Worm (Caenorhabditis elegans) whole organism, midembryonic: Measurements from ENCODE around the gene dars-2.

Source experiments
- T22C8.4 ChIP-seq: fragments of 200-800 bp; sonication (Bioruptor generic); IDR thresholded peaks from 2 replicates; pipeline ENCODE4 v1.3.6; 2022; ENCODE audit warnings: missing genetic modification characterization, missing compliant biosample characterization
- cog-1 ChIP-seq: sonication (generic microtip); optimal IDR thresholded peaks from 2 replicates; lab custom pipeline; 2016; ENCODE audit warnings: missing genetic modification characterization, missing compliant biosample characterization
- flt-1 ChIP-seq: fragments of 200-800 bp; sonication (Bioruptor generic); IDR thresholded peaks from 2 replicates; pipeline ENCODE4 v1.3.6; 2022; ENCODE audit warnings: missing genetic modification characterization, missing compliant biosample characterization
- klf-2 ChIP-seq: fragments of 200-800 bp; sonication (Bioruptor generic); conservative IDR thresholded peaks from 2 replicates; pipeline ENCODE4 v1.3.6; 2022; ENCODE audit warnings: missing genetic modification reagents, missing genetic modification characterization, missing compliant biosample characterization
- med-1 ChIP-seq: sonication (generic microtip); optimal IDR thresholded peaks from 2 replicates; lab custom pipeline; 2017; ENCODE audit warnings: missing genetic modification characterization, mild to moderate bottlenecking, missing compliant biosample characterization, antibody characterized with exemption, missing genetic modification reagents; ENCODE audit not compliant: insufficient read depth
- ref-1 ChIP-seq: fragments of 200-800 bp; sonication (Bioruptor generic); conservative IDR thresholded peaks from 2 replicates; pipeline ENCODE4 v1.3.6; 2022; ENCODE audit warnings: missing genetic modification reagents, missing genetic modification characterization, missing compliant biosample characterization
- tab-1 ChIP-seq: fragments of 200-800 bp; sonication (Bioruptor generic); IDR thresholded peaks from 2 replicates; pipeline ENCODE4 v1.3.6; 2022; ENCODE audit warnings: missing genetic modification characterization, missing compliant biosample characterization
- ztf-23 ChIP-seq: fragments of 200-800 bp; sonication (Bioruptor generic); IDR thresholded peaks from 2 replicates; pipeline ENCODE4 v1.3.6; 2022; ENCODE audit warnings: missing genetic modification reagents, missing genetic modification characterization, missing compliant biosample characterization
- ztf-29 ChIP-seq: fragments of 200-800 bp; sonication (Bioruptor generic); IDR thresholded peaks from 2 replicates; pipeline ENCODE4 v1.3.6; 2022; ENCODE audit warnings: missing genetic modification reagents, missing genetic modification characterization, missing compliant biosample characterization

DNA sequence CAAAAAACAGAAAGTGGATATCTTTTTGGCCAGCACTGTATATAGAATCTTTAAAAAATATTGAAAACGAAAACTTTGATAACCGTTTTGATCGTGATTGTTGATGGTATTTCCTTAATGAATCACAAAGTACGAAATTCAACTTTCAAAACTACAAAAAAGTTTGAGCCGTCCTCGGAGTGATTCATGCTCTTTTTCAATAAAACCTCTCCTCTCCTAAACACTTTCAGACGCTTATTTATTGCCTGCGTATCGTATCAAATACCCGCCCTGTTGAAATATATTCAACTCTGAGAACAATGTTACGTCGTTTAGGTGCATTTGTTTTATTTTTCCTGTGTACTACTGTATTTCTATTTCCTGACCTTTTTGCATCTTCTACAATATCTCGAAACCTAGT is 27.6 kb upstream of the dars-2 start:
- TF ChIP-seq ref-1 (GFP tag; lab: Robert Waterston, UW) (no peak), ztf-23 (GFP tag; lab: Robert Waterston, UW) (no peak), flt-1 (no peak), tab-1 (GFP tag; lab: Robert Waterston, UW) (no peak), ztf-29 (GFP tag; lab: Robert Waterston, UW) (no peak), cog-1 (tag; lab: Kevin White, UChicago) (no peak), med-1 (GFP tag; lab: Kevin White, UChicago) (no peak), T22C8.4 (GFP tag; lab: Robert Waterston, UW) (no peak), klf-2 (GFP tag; lab: Robert Waterston, UW) (no peak)
